Fruit fly (Drosophila melanogaster) whole organism, embryonic: Measurements from ENCODE around the gene Ctr1B.

Source experiments
- CG12299 ChIP-seq: fragments of 200-800 bp; sonication (Bioruptor generic); optimal IDR thresholded peaks from 2 replicates; lab custom pipeline; 2018; ENCODE audit warnings: missing biosample characterization, mild to moderate bottlenecking, missing genetic modification characterization
- CG12391 ChIP-seq: fragments of 200-800 bp; sonication (Bioruptor generic); optimal IDR thresholded peaks from 3 replicates; lab custom pipeline; 2018; ENCODE audit warnings: missing biosample characterization, mild to moderate bottlenecking, missing genetic modification characterization, moderate library complexity
- CG13624 ChIP-seq: fragments of 200-800 bp; sonication (Bioruptor generic); optimal IDR thresholded peaks from 2 replicates; lab custom pipeline; 2016; ENCODE audit warnings: missing biosample characterization, missing genetic modification characterization
- CG13894 ChIP-seq: fragments of 200-800 bp; sonication (Bioruptor generic); optimal IDR thresholded peaks from 3 replicates; lab custom pipeline; 2018; ENCODE audit warnings: missing biosample characterization, mild to moderate bottlenecking, missing genetic modification characterization, moderate library complexity
- CG14667 ChIP-seq: fragments of 200-800 bp; sonication (Bioruptor generic); IDR thresholded peaks from 2 replicates; pipeline ENCODE4 v1.3.6; 2022; ENCODE audit warnings: missing biosample characterization, missing genetic modification characterization
- CG14860 ChIP-seq: fragments of 200-800 bp; sonication (Bioruptor generic); IDR thresholded peaks from 3 replicates; pipeline ENCODE4 v1.3.6; 2022; ENCODE audit warnings: missing biosample characterization, missing genetic modification characterization; ENCODE audit not compliant: partially characterized antibody
- CG15073 ChIP-seq: fragments of 200-800 bp; sonication (Bioruptor generic); optimal IDR thresholded peaks from 2 replicates; lab custom pipeline; 2016; ENCODE audit warnings: missing biosample characterization, missing genetic modification characterization
- CG15601 ChIP-seq: fragments of 200-800 bp; sonication (Bioruptor generic); optimal IDR thresholded peaks from 3 replicates; lab custom pipeline; 2019; ENCODE audit warnings: missing biosample characterization, mild to moderate bottlenecking, missing genetic modification characterization, moderate library complexity
- CG16813 ChIP-seq: fragments of 200-800 bp; sonication (Bioruptor generic); IDR thresholded peaks from 3 replicates; pipeline ENCODE4 v1.3.6; 2022; ENCODE audit warnings: missing biosample characterization, missing genetic modification characterization; ENCODE audit not compliant: partially characterized antibody
- CG17359 ChIP-seq: fragments of 200-800 bp; sonication (Bioruptor generic); optimal IDR thresholded peaks from 3 replicates; lab custom pipeline; 2018; ENCODE audit warnings: missing biosample characterization, mild to moderate bottlenecking, missing genetic modification characterization, moderate library complexity
- CG2116 ChIP-seq: fragments of 200-800 bp; sonication (Bioruptor generic); optimal IDR thresholded peaks from 3 replicates; lab custom pipeline; 2018; ENCODE audit warnings: missing biosample characterization, mild to moderate bottlenecking, missing genetic modification characterization
- CG2120 ChIP-seq: fragments of 200-800 bp; sonication (Bioruptor generic); optimal IDR thresholded peaks from 3 replicates; lab custom pipeline; 2016; ENCODE audit warnings: missing biosample characterization, missing genetic modification characterization
- CG33557 ChIP-seq: fragments of 200-800 bp; sonication (Bioruptor generic); optimal IDR thresholded peaks from 2 replicates; lab custom pipeline; 2019; ENCODE audit warnings: missing biosample characterization, mild to moderate bottlenecking, missing genetic modification characterization, moderate library complexity
- CG34224 ChIP-seq: fragments of 200-800 bp; sonication (Bioruptor generic); IDR thresholded peaks from 3 replicates; pipeline ENCODE4 v1.3.6; 2022; ENCODE audit warnings: missing biosample characterization, missing genetic modification characterization; ENCODE audit not compliant: partially characterized antibody
- CG4617 ChIP-seq: fragments of 200-800 bp; sonication (Bioruptor generic); optimal IDR thresholded peaks from 3 replicates; lab custom pipeline; 2016; ENCODE audit warnings: missing biosample characterization, missing genetic modification characterization, borderline replicate concordance
- CG6175 ChIP-seq: fragments of 200-800 bp; sonication (Bioruptor generic); IDR thresholded peaks from 3 replicates; pipeline ENCODE4 v1.3.6; 2022; ENCODE audit warnings: missing biosample characterization, missing genetic modification characterization
- CG6689 ChIP-seq: fragments of 200-800 bp; sonication (Bioruptor generic); IDR thresholded peaks from 2 replicates; pipeline ENCODE4 v1.3.6; 2022; ENCODE audit warnings: missing biosample characterization, missing genetic modification characterization
- CG7745 ChIP-seq: fragments of 200-800 bp; sonication (Bioruptor generic); optimal IDR thresholded peaks from 2 replicates; lab custom pipeline; 2018; ENCODE audit warnings: missing biosample characterization, mild to moderate bottlenecking, missing genetic modification characterization, moderate library complexity
- CG7928 ChIP-seq: fragments of 200-800 bp; sonication (Bioruptor generic); optimal IDR thresholded peaks from 2 replicates; lab custom pipeline; 2017; ENCODE audit warnings: missing biosample characterization, mild to moderate bottlenecking, missing genetic modification characterization
- CG8765 ChIP-seq: fragments of 200-800 bp; sonication (Bioruptor generic); IDR thresholded peaks from 2 replicates; pipeline ENCODE4 v1.3.6; 2022; ENCODE audit warnings: missing biosample characterization, missing genetic modification characterization
- CG9215 ChIP-seq: fragments of 200-800 bp; sonication (Bioruptor generic); IDR thresholded peaks from 2 replicates; pipeline ENCODE4 v1.3.6; 2022; ENCODE audit warnings: missing biosample characterization, missing genetic modification characterization
- CTCF ChIP-seq: fragments of 200-800 bp; sonication (Bioruptor generic); optimal IDR thresholded peaks from 2 replicates; lab custom pipeline; 2017; ENCODE audit warnings: missing biosample characterization, mild to moderate bottlenecking, missing genetic modification characterization, moderate library complexity
- Chrac-16 ChIP-seq: fragments of 200-800 bp; sonication (Bioruptor generic); optimal IDR thresholded peaks from 3 replicates; lab custom pipeline; 2016; ENCODE audit warnings: missing biosample characterization, missing genetic modification characterization
- CoRest ChIP-seq: fragments of 200-800 bp; sonication (Bioruptor generic); optimal IDR thresholded peaks from 3 replicates; lab custom pipeline; 2018; ENCODE audit warnings: missing biosample characterization, mild to moderate bottlenecking, missing genetic modification characterization, moderate library complexity
- HLHmδ ChIP-seq: fragments of 200-800 bp; sonication (Bioruptor generic); optimal IDR thresholded peaks from 2 replicates; lab custom pipeline; 2018; ENCODE audit warnings: missing biosample characterization, mild to moderate bottlenecking, missing genetic modification characterization, moderate library complexity
- Hey ChIP-seq: fragments of 200-800 bp; sonication (Bioruptor generic); optimal IDR thresholded peaks from 3 replicates; lab custom pipeline; 2018; ENCODE audit warnings: missing biosample characterization, mild to moderate bottlenecking, missing genetic modification characterization
- Hmr ChIP-seq: fragments of 200-800 bp; sonication (Bioruptor generic); optimal IDR thresholded peaks from 3 replicates; lab custom pipeline; 2017; ENCODE audit warnings: mild to moderate bottlenecking, missing biosample characterization, missing genetic modification reagents, missing genetic modification characterization
- Hr51 ChIP-seq, 2 experiments: fragments of 200-800 bp; sonication (Bioruptor generic); optimal IDR thresholded peaks; 2 replicates in 1 of 2; 3 replicates in 1 of 2; lab custom pipeline; 2016 to 2018; ENCODE audit warnings: missing biosample characterization in 2 of 2, missing genetic modification characterization in 2 of 2, mild to moderate bottlenecking in 1 of 2, moderate library complexity in 1 of 2
- Jarid2 ChIP-seq: fragments of 200-800 bp; sonication (Bioruptor generic); optimal IDR thresholded peaks from 3 replicates; lab custom pipeline; 2017; ENCODE audit warnings: mild to moderate bottlenecking, missing biosample characterization, missing genetic modification reagents, missing genetic modification characterization
- MTF-1 ChIP-seq: fragments of 200-800 bp; sonication (Bioruptor generic); optimal IDR thresholded peaks from 2 replicates; lab custom pipeline; 2018; ENCODE audit warnings: missing biosample characterization, mild to moderate bottlenecking, missing genetic modification characterization, borderline replicate concordance
- NK7.1 ChIP-seq: fragments of 200-800 bp; sonication (Bioruptor generic); optimal IDR thresholded peaks from 3 replicates; lab custom pipeline; 2016; ENCODE audit warnings: missing biosample characterization, missing genetic modification characterization
- Neu2 ChIP-seq: fragments of 200-800 bp; sonication (Bioruptor generic); optimal IDR thresholded peaks from 3 replicates; lab custom pipeline; 2016; ENCODE audit warnings: missing biosample characterization, missing genetic modification characterization, borderline replicate concordance
- Oli ChIP-seq: fragments of 200-800 bp; sonication (Bioruptor generic); optimal IDR thresholded peaks from 2 replicates; lab custom pipeline; 2018; ENCODE audit warnings: missing biosample characterization, mild to moderate bottlenecking, missing genetic modification characterization, moderate library complexity
- PHDP ChIP-seq: fragments of 200-800 bp; sonication (Bioruptor generic); optimal IDR thresholded peaks from 3 replicates; lab custom pipeline; 2018; ENCODE audit warnings: missing biosample characterization, mild to moderate bottlenecking, missing genetic modification characterization, moderate library complexity
- Sox100B ChIP-seq: fragments of 200-800 bp; sonication (Bioruptor generic); optimal IDR thresholded peaks from 3 replicates; lab custom pipeline; 2018; ENCODE audit warnings: missing biosample characterization, mild to moderate bottlenecking, missing genetic modification characterization
- Sox102F ChIP-seq: fragments of 200-800 bp; sonication (Bioruptor generic); optimal IDR thresholded peaks from 2 replicates; lab custom pipeline; 2018; ENCODE audit warnings: missing biosample characterization, mild to moderate bottlenecking, missing genetic modification characterization, moderate library complexity
- Stat92E ChIP-seq, 3 experiments: fragments of >200 bp in 2 of 3; fragments of 200-800 bp in 1 of 3; sonication (Bioruptor generic) in 1 of 3; optimal IDR thresholded peaks; 2 replicates each; lab custom pipeline; 2017 to 2019; ENCODE audit warnings: missing biosample characterization in 3 of 3, missing genetic modification characterization in 3 of 3, mild to moderate bottlenecking in 1 of 3, moderate library complexity in 1 of 3
- al ChIP-seq: fragments of 200-800 bp; sonication (Bioruptor generic); IDR thresholded peaks from 2 replicates; pipeline ENCODE4 v1.3.6; 2022; ENCODE audit warnings: missing biosample characterization, missing genetic modification characterization
- aop ChIP-seq: fragments of 200-800 bp; sonication (Bioruptor generic); IDR thresholded peaks from 2 replicates; pipeline ENCODE4 v1.3.6; 2022; ENCODE audit warnings: missing biosample characterization, missing genetic modification characterization
- ap ChIP-seq: fragments of 200-800 bp; sonication (Bioruptor generic); IDR thresholded peaks from 2 replicates; pipeline ENCODE4 v1.3.6; 2022; ENCODE audit warnings: missing biosample characterization, missing genetic modification characterization
- cas ChIP-seq: fragments of 200-800 bp; sonication (Bioruptor generic); IDR thresholded peaks from 2 replicates; pipeline ENCODE4 v1.3.6; 2022; ENCODE audit warnings: missing biosample characterization, missing genetic modification characterization
- dpn ChIP-seq, 2 experiments: fragments of 200-800 bp; sonication (Bioruptor generic); optimal IDR thresholded peaks; 3 replicates each; lab custom pipeline; 2016; ENCODE audit warnings: missing biosample characterization in 2 of 2, missing genetic modification characterization in 2 of 2
- lilli ChIP-seq: fragments of 200-800 bp; sonication (Bioruptor generic); optimal IDR thresholded peaks from 3 replicates; lab custom pipeline; 2016; ENCODE audit warnings: missing biosample characterization, missing genetic modification characterization
- pho ChIP-seq: fragments of 200-800 bp; sonication (Bioruptor generic); optimal IDR thresholded peaks from 2 replicates; lab custom pipeline; 2016; ENCODE audit warnings: missing biosample characterization, missing genetic modification characterization
- pros ChIP-seq: fragments of 200-800 bp; sonication (Bioruptor generic); optimal IDR thresholded peaks from 3 replicates; lab custom pipeline; 2019; ENCODE audit warnings: missing biosample characterization, mild to moderate bottlenecking, missing genetic modification characterization, moderate library complexity
- pzg ChIP-seq: fragments of 200-800 bp; sonication (Bioruptor generic); optimal IDR thresholded peaks from 3 replicates; lab custom pipeline; 2018; ENCODE audit warnings: missing biosample characterization, mild to moderate bottlenecking, missing genetic modification characterization, moderate library complexity
- stwl ChIP-seq: fragments of 200-800 bp; sonication (Bioruptor generic); optimal IDR thresholded peaks from 3 replicates; lab custom pipeline; 2018; ENCODE audit warnings: missing biosample characterization, mild to moderate bottlenecking, missing genetic modification characterization, moderate library complexity
- trh ChIP-seq: fragments of 200-800 bp; sonication (Bioruptor generic); optimal IDR thresholded peaks from 2 replicates; lab custom pipeline; 2016; ENCODE audit warnings: missing biosample characterization, missing genetic modification characterization
- usp ChIP-seq: fragments of >200 bp; optimal IDR thresholded peaks from 2 replicates; lab custom pipeline; 2017; ENCODE audit warnings: missing biosample characterization, missing genetic modification characterization

Gene Ctr1B

dm6 chr3R:8306188-8306926 lies 11.1 kb upstream of the Ctr1B start (continued):
- TF ChIP-seq PHDP (tag; lab: Kevin White, UChicago): no peak
- TF ChIP-seq MTF-1: no peak
- no peak for TF ChIP-seq stwl (tag; lab: Kevin White, UChicago)
- TF ChIP-seq Sox100B (GFP tag; lab: Kevin White, UChicago): no peak
- no peak for TF ChIP-seq CG17359 (tag; lab: Kevin White, UChicago)
- TF ChIP-seq CG12299: no peak
- TF ChIP-seq CG2120 (GFP tag; lab: Kevin White, UChicago): no peak
- TF ChIP-seq CG13894 (tag; lab: Kevin White, UChicago): no peak
- no peak for TF ChIP-seq CG7928 (GFP tag; lab: Kevin White, UChicago)
- TF ChIP-seq Neu2 (GFP tag; lab: Kevin White, UChicago): no peak
- no peak for TF ChIP-seq Hr51 (GFP tag; optimal IDR thresholded peaks at IDR 0.05; lab: Kevin White, UChicago)
- TF ChIP-seq CG13624 (GFP tag; lab: Kevin White, UChicago): no peak
- TF ChIP-seq pho (GFP tag; lab: Kevin White, UChicago): no peak
- TF ChIP-seq Hmr (GFP tag; lab: Kevin White, UChicago): no peak
- no peak for TF ChIP-seq HLHmδ (GFP tag; lab: Kevin White, UChicago)
- TF ChIP-seq NK7.1: no peak
- no peak for TF ChIP-seq Oli (tag; lab: Kevin White, UChicago)
- TF ChIP-seq Chrac-16: no peak
- no peak for TF ChIP-seq CG9215 (GFP tag; lab: Robert Waterston, UW)
- TF ChIP-seq CG14667 (GFP tag; lab: Robert Waterston, UW): no peak
- peak; percentile 35; the same call in 1 of the 3 replicates for TF ChIP-seq CG16813 (GFP tag; lab: Robert Waterston, UW)
- no peak for TF ChIP-seq CG6175 (GFP tag; lab: Robert Waterston, UW)
- no peak for TF ChIP-seq aop (GFP tag; lab: Robert Waterston, UW)
- no peak for TF ChIP-seq al
- no peak for TF ChIP-seq ap (GFP tag; lab: Robert Waterston, UW)
- no peak for TF ChIP-seq dpn (GFP tag; optimal IDR thresholded peaks at IDR 0.05; lab: Kevin White, UChicago)
- TF ChIP-seq CG34224 (GFP tag; lab: Robert Waterston, UW): peak; percentile 47; the same call in 2 of the 3 replicates
- TF ChIP-seq pzg (GFP tag; lab: Kevin White, UChicago): no peak
- no peak for TF ChIP-seq CG4617 (GFP tag; lab: Kevin White, UChicago)
- no peak for TF ChIP-seq lilli (GFP tag; lab: Kevin White, UChicago)
- no peak for TF ChIP-seq Hey (tag; lab: Kevin White, UChicago)
- TF ChIP-seq CG8765 (GFP tag; lab: Robert Waterston, UW): no peak
- no peak for TF ChIP-seq cas (GFP tag; lab: Robert Waterston, UW)
- no peak for TF ChIP-seq Jarid2
- TF ChIP-seq CG14860 (GFP tag; lab: Robert Waterston, UW): peak; percentile 16; the same call in 1 of the 3 replicates
- TF ChIP-seq trh (GFP tag; lab: Kevin White, UChicago): no peak
- TF ChIP-seq CG33557 (GFP tag; lab: Kevin White, UChicago): peak; percentile 8
- no peak for TF ChIP-seq CG2116 (GFP tag; lab: Kevin White, UChicago)
- no peak for TF ChIP-seq Sox102F (GFP tag; lab: Kevin White, UChicago)
- TF ChIP-seq pros (GFP tag; lab: Kevin White, UChicago): no peak
- no peak for TF ChIP-seq CG6689
- peak; percentile 73 for TF ChIP-seq CTCF (GFP tag; lab: Kevin White, UChicago)
- no peak for TF ChIP-seq CG12391 (tag; lab: Kevin White, UChicago)
- no peak for TF ChIP-seq CoRest (tag; lab: Kevin White, UChicago)
- no peak for TF ChIP-seq CG15073 (GFP tag; lab: Kevin White, UChicago)
- peak in 1 of 3 experiments; percentile 59 for TF ChIP-seq Stat92E (GFP tag; optimal IDR thresholded peaks at IDR 0.05; lab: Kevin White, UChicago)
- no peak for TF ChIP-seq CG7745 (tag; lab: Kevin White, UChicago)
- peak; percentile 5 for TF ChIP-seq CG15601
- no peak for TF ChIP-seq usp (GFP tag; lab: Kevin White, UChicago)
